Fruit fly (Drosophila melanogaster): ENCODE measurements around the gene CG32195.

The CG32195 gene

DNA sequence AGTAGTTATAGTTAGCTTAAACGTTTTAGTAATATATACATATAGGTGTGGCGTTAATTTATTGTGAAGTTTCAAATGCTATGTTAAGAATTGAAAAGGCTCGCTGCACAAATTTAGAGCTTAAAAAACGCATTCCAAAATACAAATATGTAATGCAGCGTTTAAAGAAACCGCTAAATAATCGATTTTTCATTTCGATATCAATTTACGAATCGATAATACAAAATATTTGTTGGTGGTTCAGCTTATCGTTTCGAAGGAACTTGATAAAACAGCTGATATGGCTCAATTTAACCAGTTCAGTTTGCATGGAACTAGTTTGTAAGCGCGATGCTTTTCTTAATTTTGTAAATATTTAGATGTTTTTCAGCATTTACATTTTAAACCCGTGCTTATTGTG is at the start of gene CG32195, which contains the start of gene CG7341:
TSS of gene CG32195 (plus strand) at position 291 of the 400 bp plus-strand sequence.
TSS of gene CG7341 (plus strand) at position 291 of the 400 bp plus-strand sequence.
- TF ChIP-seq h (optimal IDR thresholded peaks at IDR 0.05) = no peak
- no peak for TF ChIP-seq Myc (optimal IDR thresholded peaks at IDR 0.05)
- TF ChIP-seq ttk (optimal IDR thresholded peaks at IDR 0.05) = no peak
- no peak for TF ChIP-seq Sin3A (optimal IDR thresholded peaks at IDR 0.05)
- no peak for TF ChIP-seq insv (optimal IDR thresholded peaks at IDR 0.05)
- TF ChIP-seq psq (optimal IDR thresholded peaks at IDR 0.05) = no peak

DNA sequence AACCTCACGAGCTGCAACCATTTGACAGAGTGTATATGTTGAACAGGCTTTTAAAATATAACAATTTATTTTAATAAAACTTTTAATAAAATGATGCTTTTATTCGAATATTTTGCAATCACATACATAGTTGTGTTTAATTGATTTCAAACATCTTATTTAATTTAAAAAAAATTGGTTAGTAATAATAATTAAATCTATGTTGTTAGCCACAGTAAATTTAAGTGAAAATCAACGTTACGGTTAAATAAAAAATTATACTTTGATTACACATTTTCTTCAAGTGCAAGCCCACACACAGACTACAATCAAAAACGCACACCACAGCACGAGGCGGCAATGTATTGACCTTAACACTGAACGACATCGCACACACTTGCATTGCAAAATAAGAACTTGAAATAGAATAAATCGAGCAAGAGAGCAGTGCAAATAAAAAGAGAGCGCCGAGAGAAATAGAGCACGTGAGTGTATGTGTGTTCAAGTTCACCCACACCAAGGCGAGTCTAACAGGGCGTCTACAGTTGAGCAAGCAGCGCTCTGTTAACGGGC is 49.7 kb upstream of the CG32195 start:
- TF ChIP-seq ttk (optimal IDR thresholded peaks at IDR 0.05) (no peak), Myc (optimal IDR thresholded peaks at IDR 0.05) (no peak), h (optimal IDR thresholded peaks at IDR 0.05) (no peak), Sin3A (optimal IDR thresholded peaks at IDR 0.05) (no peak), psq (optimal IDR thresholded peaks at IDR 0.05) (no peak), insv (optimal IDR thresholded peaks at IDR 0.05) (no peak)

DNA sequence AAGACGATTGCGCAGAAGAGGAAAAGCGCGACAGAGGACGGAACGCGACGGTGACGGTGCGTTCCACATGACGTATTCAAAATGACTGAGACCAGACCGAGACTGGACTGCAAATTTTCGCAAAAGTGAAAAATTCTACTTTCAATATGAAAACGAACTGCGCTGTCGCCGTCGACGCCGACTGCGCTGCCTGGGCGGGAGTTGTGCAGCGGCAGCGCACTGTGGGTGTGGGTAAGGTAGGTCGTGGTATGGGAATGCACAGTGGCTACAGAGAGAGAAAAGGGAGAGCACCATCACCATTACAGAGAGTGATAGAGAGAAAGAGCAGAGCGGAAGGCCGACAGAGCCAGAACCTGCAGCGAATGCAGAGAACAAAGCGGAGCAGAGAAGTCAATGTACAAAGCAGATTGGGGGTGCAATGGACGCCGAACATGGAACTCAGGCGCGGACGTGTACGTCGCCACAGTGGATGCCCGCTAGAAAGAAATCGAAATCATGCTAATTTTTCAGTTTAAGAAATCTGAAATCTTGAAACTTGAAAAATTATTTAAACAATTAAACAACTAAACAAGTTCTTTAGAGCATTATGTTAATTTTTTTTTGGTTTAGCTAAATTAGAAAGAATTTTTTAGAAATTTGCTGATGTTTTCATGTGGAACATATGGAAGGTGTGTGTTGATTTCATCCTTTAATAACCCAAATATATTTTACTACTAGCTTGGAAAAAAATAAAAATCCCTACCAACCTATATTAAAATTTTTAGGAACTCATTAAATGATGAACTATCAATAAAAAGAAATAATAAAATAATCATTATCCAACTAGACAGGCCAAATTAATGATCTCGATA is 47.9 kb upstream of the CG32195 start, which contains the start of gene Eip75B:
TSS of gene Eip75B (minus strand) at position 65 of the 851 bp plus-strand sequence.
- no peak for TF ChIP-seq ttk (optimal IDR thresholded peaks at IDR 0.05)
- TF ChIP-seq Myc (optimal IDR thresholded peaks at IDR 0.05) = no peak

DNA sequence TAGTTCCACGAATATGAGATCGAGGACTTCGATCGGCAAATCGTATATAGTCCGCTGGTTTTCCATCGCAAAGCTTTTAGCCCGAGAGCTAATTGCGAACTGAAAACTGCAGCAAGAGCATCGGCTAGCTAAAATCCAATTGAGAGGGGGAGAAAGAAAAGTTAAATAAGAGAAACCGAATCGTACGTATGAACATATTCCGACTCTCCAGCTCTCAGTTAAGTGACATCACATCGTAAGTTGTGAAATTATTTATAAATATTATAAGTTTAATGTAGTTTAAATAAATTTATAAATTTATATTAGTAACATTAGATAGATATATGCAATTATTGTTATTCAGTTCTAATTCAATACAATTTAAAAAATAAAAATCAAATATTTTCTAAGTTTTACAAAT is 42.7 kb upstream of the CG32195 start, which contains the start of gene CG44006:
TSS of gene CG44006 (minus strand) at position 101 of the 400 bp plus-strand sequence.
- TF ChIP-seq insv (optimal IDR thresholded peaks at IDR 0.05) (no peak), Sin3A (optimal IDR thresholded peaks at IDR 0.05) (no peak), ttk (optimal IDR thresholded peaks at IDR 0.05) (no peak), psq (optimal IDR thresholded peaks at IDR 0.05) (no peak), h (optimal IDR thresholded peaks at IDR 0.05) (no peak), Myc (optimal IDR thresholded peaks at IDR 0.05) (no peak)

DNA sequence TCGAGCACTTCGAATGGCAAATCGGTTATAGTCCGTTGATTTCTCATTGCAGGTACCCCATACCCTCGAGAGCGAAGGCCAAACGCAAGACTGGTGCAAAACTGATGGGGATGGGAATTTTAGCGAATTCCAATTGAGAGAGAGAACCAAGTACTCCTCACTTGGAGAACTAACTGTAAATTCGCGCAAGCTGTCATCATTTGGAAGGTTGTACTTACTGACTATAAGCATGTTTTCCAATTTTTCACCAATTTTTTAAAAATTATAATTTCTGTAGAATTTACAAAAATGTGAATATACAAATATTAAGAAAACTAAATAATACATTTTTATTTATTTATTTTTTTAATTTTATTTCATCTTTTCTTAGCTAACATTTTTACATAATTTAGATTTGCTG is 40.7 kb upstream of the CG32195 start, which contains the start of gene CG44005:
TSS of gene CG44005 (minus strand) at position 101 of the 400 bp plus-strand sequence.
- TF ChIP-seq insv (optimal IDR thresholded peaks at IDR 0.05) = no peak
- no peak for TF ChIP-seq h (optimal IDR thresholded peaks at IDR 0.05)
- no peak for TF ChIP-seq psq (optimal IDR thresholded peaks at IDR 0.05)
- TF ChIP-seq Myc (optimal IDR thresholded peaks at IDR 0.05) = no peak

DNA sequence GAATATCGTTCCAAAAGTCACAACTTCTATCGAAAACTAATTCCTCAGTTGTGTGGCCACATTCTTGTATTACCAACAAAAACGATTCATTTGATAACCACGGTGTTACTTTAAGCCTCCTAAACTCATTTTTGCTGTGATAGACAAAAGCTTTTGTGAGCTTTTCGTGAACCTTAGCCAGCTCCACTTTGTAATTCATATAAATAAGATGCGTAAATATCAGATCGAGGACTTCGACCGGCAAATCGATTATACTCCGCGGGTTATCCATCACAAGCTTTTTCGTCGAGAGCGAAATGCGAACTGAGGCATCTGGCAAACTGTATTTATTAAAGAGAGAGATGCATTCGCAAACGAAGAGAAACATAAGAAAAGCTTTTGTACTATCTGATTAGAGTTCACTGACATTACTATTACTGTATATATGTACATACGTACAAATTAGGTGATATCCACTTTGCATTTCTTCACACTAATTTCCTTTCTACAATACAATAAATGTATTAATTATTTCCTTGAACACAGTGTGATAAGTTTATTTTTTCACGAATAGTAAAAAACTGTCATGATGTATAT is 39.1 kb upstream of the CG32195 start, which contains the start of gene CG44004:
TSS of gene CG44004 (minus strand) at position 305 of the 576 bp plus-strand sequence.
- TF ChIP-seq psq (optimal IDR thresholded peaks at IDR 0.05) = no peak

DNA sequence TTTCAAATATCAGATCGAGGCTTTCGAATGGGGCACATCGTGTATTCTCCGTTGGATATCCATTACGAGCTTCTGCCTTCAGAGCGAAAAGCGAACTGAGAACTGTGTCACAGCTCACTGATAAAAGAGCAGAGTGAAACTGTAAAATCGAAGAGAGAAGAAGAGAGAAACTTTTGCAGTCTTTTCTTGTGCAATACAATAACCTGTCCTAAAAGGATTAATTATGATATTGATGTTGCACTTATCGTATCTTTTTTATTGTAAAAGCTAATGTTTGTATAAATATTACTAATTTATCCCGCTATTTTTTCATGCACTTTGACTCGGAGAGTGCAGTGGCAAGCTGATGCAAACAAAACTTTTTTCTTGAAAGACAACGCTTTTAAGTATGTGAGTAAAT is 37.8 kb upstream of the CG32195 start:
- TF ChIP-seq ttk (optimal IDR thresholded peaks at IDR 0.05) (no peak), psq (optimal IDR thresholded peaks at IDR 0.05) (no peak), insv (optimal IDR thresholded peaks at IDR 0.05) (no peak), Myc (optimal IDR thresholded peaks at IDR 0.05) (no peak), Sin3A (optimal IDR thresholded peaks at IDR 0.05) (no peak), h (optimal IDR thresholded peaks at IDR 0.05) (no peak)

DNA sequence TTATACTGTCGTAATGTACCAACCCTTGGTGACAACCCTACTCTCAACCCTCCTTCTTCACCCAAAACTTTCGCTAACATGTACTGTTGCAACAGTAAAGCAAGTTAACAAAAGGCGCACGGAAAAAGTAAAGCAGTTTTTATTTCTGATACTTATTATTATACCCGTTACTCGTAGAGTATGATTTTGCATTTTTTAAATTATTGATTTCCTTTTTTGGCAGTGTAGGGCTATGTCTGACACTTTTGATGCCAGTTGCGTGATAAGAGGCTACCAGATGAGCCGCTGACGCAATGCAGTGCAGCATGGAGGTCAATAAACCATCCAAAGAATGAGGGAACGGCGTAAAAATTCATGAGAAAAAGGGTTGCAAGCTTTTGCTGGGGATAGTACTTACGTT is 36.9 kb upstream of the CG32195 start:
- TF ChIP-seq h (optimal IDR thresholded peaks at IDR 0.05) = no peak
- no peak for TF ChIP-seq psq (optimal IDR thresholded peaks at IDR 0.05)
- no peak for TF ChIP-seq ttk (optimal IDR thresholded peaks at IDR 0.05)
- no peak for TF ChIP-seq insv (optimal IDR thresholded peaks at IDR 0.05)
- no peak for TF ChIP-seq Sin3A (optimal IDR thresholded peaks at IDR 0.05)
- no peak for TF ChIP-seq Myc (optimal IDR thresholded peaks at IDR 0.05)

DNA sequence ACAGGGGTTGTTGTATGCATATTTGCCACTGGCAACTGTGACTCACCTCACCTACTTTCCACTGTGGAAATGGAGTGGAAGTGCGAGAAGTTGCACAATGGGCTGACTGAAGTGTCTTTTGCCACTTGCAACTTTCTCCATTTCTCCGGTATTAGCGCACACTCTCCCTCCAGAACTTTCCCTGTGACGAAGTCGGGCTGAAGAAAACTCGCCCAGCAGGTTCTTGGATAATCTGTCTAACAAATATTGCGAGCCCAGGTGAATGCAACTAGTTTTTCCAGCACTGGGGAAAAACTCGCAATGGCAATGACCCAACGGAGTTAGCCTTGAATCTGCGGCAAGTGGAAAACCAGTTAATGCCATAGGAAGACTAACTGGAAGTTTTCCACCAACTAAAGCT is 36.1 kb upstream of the CG32195 start:
- no peak for TF ChIP-seq h (optimal IDR thresholded peaks at IDR 0.05)

DNA sequence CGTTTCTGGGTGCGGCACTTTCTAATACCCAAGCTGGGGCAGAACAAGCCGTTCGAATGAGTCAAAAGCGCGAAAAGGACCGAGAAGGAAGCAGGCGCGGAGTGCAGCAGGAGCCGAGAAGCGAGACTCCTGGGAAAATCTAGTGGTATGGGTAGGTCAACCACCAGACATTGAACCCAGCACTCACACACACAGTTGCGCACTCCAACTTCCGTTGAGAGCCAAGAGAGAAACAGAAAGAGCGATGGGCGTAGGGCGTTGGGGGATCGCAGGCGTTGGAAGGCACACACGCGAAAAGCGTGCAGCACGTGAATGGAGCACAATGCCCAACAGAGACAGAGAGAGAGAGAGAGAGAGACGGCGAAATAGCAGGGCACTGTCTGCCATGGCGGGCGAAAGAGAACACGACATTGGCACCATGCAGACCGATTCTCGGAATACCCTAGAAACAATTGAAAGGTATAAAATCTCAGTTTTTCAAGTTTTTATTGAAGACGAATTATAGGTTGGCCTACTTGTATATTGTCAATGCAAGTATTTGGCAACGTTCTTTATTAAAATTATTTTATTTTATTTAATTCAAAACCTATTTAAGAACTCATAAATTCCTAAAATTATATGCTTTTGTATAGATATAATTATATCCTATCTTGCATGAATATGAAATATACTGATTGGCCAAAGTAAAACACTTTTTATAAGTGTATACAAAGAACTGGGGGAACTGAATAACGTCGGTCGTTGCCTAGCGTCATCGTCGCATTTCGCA is 34.9 kb upstream of the CG32195 start:
- TF ChIP-seq h (optimal IDR thresholded peaks at IDR 0.05) (no peak), Myc (optimal IDR thresholded peaks at IDR 0.05) (no peak), Sin3A (optimal IDR thresholded peaks at IDR 0.05) (no peak), psq (optimal IDR thresholded peaks at IDR 0.05) (no peak), insv (optimal IDR thresholded peaks at IDR 0.05) (no peak), ttk (optimal IDR thresholded peaks at IDR 0.05) (no peak)

DNA sequence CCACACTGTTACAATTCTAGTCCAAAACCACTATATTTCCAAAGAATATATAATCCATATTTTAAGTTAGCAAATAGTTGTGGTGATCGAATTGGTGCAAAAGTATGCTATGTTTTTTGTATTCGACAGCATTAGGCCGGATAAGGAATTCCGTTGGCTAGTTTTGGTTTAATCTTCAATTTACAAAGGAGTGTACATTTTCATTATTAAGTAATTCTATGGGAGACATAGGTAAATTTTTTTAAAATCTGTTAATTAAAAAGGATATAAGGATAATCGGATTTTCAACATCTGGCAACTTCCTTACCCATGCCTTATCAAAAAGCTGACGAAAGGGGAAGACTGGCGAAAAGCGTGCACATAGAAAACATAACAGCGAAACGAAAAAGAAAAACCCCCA is 34.1 kb upstream of the CG32195 start:
- TF ChIP-seq psq (optimal IDR thresholded peaks at IDR 0.05) = no peak
- no peak for TF ChIP-seq h (optimal IDR thresholded peaks at IDR 0.05)
- no peak for TF ChIP-seq insv (optimal IDR thresholded peaks at IDR 0.05)
- no peak for TF ChIP-seq Sin3A (optimal IDR thresholded peaks at IDR 0.05)
- TF ChIP-seq Myc (optimal IDR thresholded peaks at IDR 0.05) = no peak
- no peak for TF ChIP-seq ttk (optimal IDR thresholded peaks at IDR 0.05)

DNA sequence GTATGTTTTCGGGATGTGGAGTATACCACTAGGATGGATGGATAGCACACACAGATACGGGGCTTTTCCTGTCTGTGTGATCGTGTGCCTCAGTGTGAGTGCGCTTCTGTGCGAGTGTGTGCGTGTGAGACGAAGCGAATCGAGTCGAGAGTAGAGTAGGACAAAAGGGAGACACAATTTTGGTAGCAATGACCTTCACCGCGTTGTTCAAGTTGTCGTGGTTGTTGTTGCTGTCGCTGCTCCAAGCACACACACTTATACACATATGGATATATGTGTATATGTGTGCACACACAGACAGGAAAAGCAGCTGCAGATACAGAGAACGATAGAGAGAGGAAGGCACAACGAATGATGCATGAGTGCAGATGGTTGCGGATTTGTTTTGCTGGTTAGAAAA is 33.6 kb upstream of the CG32195 start:
- no peak for TF ChIP-seq insv (optimal IDR thresholded peaks at IDR 0.05)
- no peak for TF ChIP-seq Sin3A (optimal IDR thresholded peaks at IDR 0.05)
- no peak for TF ChIP-seq h (optimal IDR thresholded peaks at IDR 0.05)
